Worm (Caenorhabditis elegans) whole organism, young adult: ENCODE data around the gene M110.3.

Experiments used
- B0019.2 ChIP-seq: fragments of 200-800 bp; sonication (Bioruptor generic); conservative IDR thresholded peaks from 2 replicates; pipeline ENCODE4 v1.3.6; 2022; ENCODE audit warnings: missing genetic modification reagents, missing genetic modification characterization, missing compliant biosample characterization
- D2030.7 ChIP-seq: fragments of 200-800 bp; sonication (Bioruptor generic); IDR thresholded peaks from 2 replicates; pipeline ENCODE4 v1.3.6; 2022; ENCODE audit warnings: missing genetic modification reagents, missing genetic modification characterization, missing compliant biosample characterization
- F22D6.2 ChIP-seq: sonication (generic microtip); optimal IDR thresholded peaks from 2 replicates; lab custom pipeline; 2016; ENCODE audit warnings: mild to moderate bottlenecking, missing genetic modification characterization, missing compliant biosample characterization
- F33H1.4 ChIP-seq: fragments of 200-800 bp; sonication (Bioruptor generic); IDR thresholded peaks from 2 replicates; pipeline ENCODE4 v1.3.6; 2022; ENCODE audit warnings: missing genetic modification reagents, missing genetic modification characterization, missing compliant biosample characterization
- F49E8.2 ChIP-seq: sonication (generic microtip); optimal IDR thresholded peaks from 3 replicates; lab custom pipeline; 2017; ENCODE audit warnings: missing genetic modification characterization, mild to moderate bottlenecking, missing compliant biosample characterization, antibody characterized with exemption, moderate library complexity; ENCODE audit not compliant: insufficient read depth
- Y79H2A.3 ChIP-seq: fragments of 200-800 bp; sonication (Bioruptor generic); conservative IDR thresholded peaks from 2 replicates; pipeline ENCODE4 v1.3.6; 2022; ENCODE audit warnings: missing genetic modification reagents, missing genetic modification characterization, missing compliant biosample characterization
- ZK185.1 ChIP-seq: sonication (generic microtip); optimal IDR thresholded peaks from 2 replicates; lab custom pipeline; 2016; ENCODE audit warnings: mild to moderate bottlenecking, missing genetic modification characterization, missing compliant biosample characterization; ENCODE audit not compliant: poor library complexity, severe bottlenecking
- attf-3 ChIP-seq: fragments of 200-800 bp; sonication (Bioruptor generic); conservative IDR thresholded peaks from 2 replicates; pipeline ENCODE4 v1.3.6; 2022; ENCODE audit warnings: missing genetic modification reagents, missing genetic modification characterization, missing compliant biosample characterization
- attf-6 ChIP-seq: fragments of 200-800 bp; sonication (Bioruptor generic); IDR thresholded peaks from 2 replicates; pipeline ENCODE4 v1.3.6; 2022; ENCODE audit warnings: missing genetic modification reagents, missing genetic modification characterization, missing compliant biosample characterization
- bed-2 ChIP-seq: fragments of 200-800 bp; sonication (Bioruptor generic); IDR thresholded peaks from 2 replicates; pipeline ENCODE4 v1.3.6; 2022; ENCODE audit warnings: missing genetic modification reagents, missing genetic modification characterization, missing compliant biosample characterization
- cebp-1 ChIP-seq, 2 experiments: fragments of 200-800 bp in 1 of 2; sonication (Bioruptor generic) in 1 of 2; sonication (generic microtip) in 1 of 2; IDR thresholded peaks in 1 of 2; optimal IDR thresholded peaks in 1 of 2; 2 replicates each; pipeline versions ENCODE4 v1.3.6 to Lab custom; 2017 to 2022; ENCODE audit warnings: missing compliant biosample characterization in 2 of 2, missing genetic modification characterization in 2 of 2, mild to moderate bottlenecking in 1 of 2, missing genetic modification reagents in 1 of 2, moderate library complexity in 1 of 2
- cebp-2 ChIP-seq: fragments of 200-800 bp; sonication (Bioruptor generic); IDR thresholded peaks from 2 replicates; pipeline ENCODE4 v1.3.6; 2022; ENCODE audit warnings: missing genetic modification characterization, missing compliant biosample characterization
- ceh-91 ChIP-seq: fragments of 200-800 bp; sonication (Bioruptor generic); IDR thresholded peaks from 2 replicates; pipeline ENCODE4 v1.3.6; 2022; ENCODE audit warnings: missing genetic modification reagents, missing genetic modification characterization, missing compliant biosample characterization
- die-1 ChIP-seq: sonication (generic microtip); optimal IDR thresholded peaks from 2 replicates; lab custom pipeline; 2016; ENCODE audit warnings: missing genotype, mild to moderate bottlenecking, missing genetic modification characterization, missing compliant biosample characterization
- egl-18 ChIP-seq: fragments of 200-800 bp; sonication (Bioruptor generic); IDR thresholded peaks from 2 replicates; pipeline ENCODE4 v1.3.6; 2022; ENCODE audit warnings: missing genetic modification reagents, missing genetic modification characterization, missing compliant biosample characterization
- hlh-26 ChIP-seq: fragments of 200-800 bp; sonication (Bioruptor generic); conservative IDR thresholded peaks from 2 replicates; pipeline ENCODE4 v1.3.6; 2022; ENCODE audit warnings: missing genetic modification reagents, missing genetic modification characterization, missing compliant biosample characterization
- hmg-1.2 ChIP-seq: fragments of 200-800 bp; sonication (Bioruptor generic); IDR thresholded peaks from 2 replicates; pipeline ENCODE4 v1.3.6; 2022; ENCODE audit warnings: missing genetic modification reagents, missing genetic modification characterization, missing compliant biosample characterization
- hrde-1 ChIP-seq: sonication (generic microtip); optimal IDR thresholded peaks from 2 replicates; lab custom pipeline; 2016; ENCODE audit warnings: missing genetic modification characterization, mild to moderate bottlenecking, missing compliant biosample characterization, moderate library complexity, missing genotype, missing genetic modification reagents, borderline replicate concordance
- lag-1 ChIP-seq: fragments of 200-800 bp; sonication (Bioruptor generic); IDR thresholded peaks from 2 replicates; pipeline ENCODE4 v1.3.6; 2022; ENCODE audit warnings: missing genetic modification reagents, missing genetic modification characterization, missing compliant biosample characterization
- lin-35 ChIP-seq, 3 experiments: fragments of 150-350 bp in 2 of 3; sonication (generic microtip) in 1 of 3; optimal IDR thresholded peaks; 2 replicates each; lab custom pipeline; 2014 to 2018; ENCODE audit warnings: missing biosample characterization in 3 of 3, missing genetic modification characterization in 3 of 3, missing genetic modification reagents in 3 of 3
- lin-54 ChIP-seq: fragments of 200-800 bp; sonication (Bioruptor generic); optimal IDR thresholded peaks from 2 replicates; lab custom pipeline; 2018; ENCODE audit warnings: mild to moderate bottlenecking, missing genetic modification characterization, missing compliant biosample characterization
- madf-3 ChIP-seq: fragments of 200-800 bp; sonication (Bioruptor generic); IDR thresholded peaks from 2 replicates; pipeline ENCODE4 v1.3.6; 2022; ENCODE audit warnings: missing genetic modification reagents, missing genetic modification characterization, missing compliant biosample characterization
- mel-28 ChIP-seq: sonication (generic microtip); optimal IDR thresholded peaks from 2 replicates; lab custom pipeline; 2016; ENCODE audit warnings: borderline replicate concordance, mild to moderate bottlenecking, missing genetic modification characterization, missing compliant biosample characterization
- nhr-80 ChIP-seq: sonication (generic microtip); optimal IDR thresholded peaks from 2 replicates; lab custom pipeline; 2016; ENCODE audit warnings: missing genetic modification characterization, missing compliant biosample characterization
- pbrm-1 ChIP-seq: fragments of 200-800 bp; sonication (Bioruptor generic); IDR thresholded peaks from 2 replicates; pipeline ENCODE4 v1.3.6; 2022; ENCODE audit warnings: missing genetic modification reagents, missing genetic modification characterization, missing compliant biosample characterization
- rec-8 ChIP-seq, 2 experiments: sonication (generic microtip); optimal IDR thresholded peaks; 2 replicates each; lab custom pipeline; 2016; ENCODE audit warnings: mild to moderate bottlenecking in 2 of 2, missing genetic modification characterization in 2 of 2, missing genetic modification reagents in 2 of 2, missing genotype in 2 of 2, missing biosample characterization in 1 of 2, missing compliant biosample characterization in 1 of 2, moderate library complexity in 1 of 2
- rpc-1 ChIP-seq, 2 experiments: fragments of 150-350 bp in 1 of 2; sonication (generic microtip) in 1 of 2; optimal IDR thresholded peaks; 2 replicates each; lab custom pipeline; 2014 to 2018; ENCODE audit warnings: missing biosample characterization in 1 of 2, missing genetic modification characterization in 1 of 2, missing genetic modification reagents in 1 of 2, missing genotype in 1 of 2
- snpc-3.4 ChIP-seq: sonication (generic microtip); optimal IDR thresholded peaks from 2 replicates; lab custom pipeline; 2017; ENCODE audit warnings: missing genetic modification characterization, mild to moderate bottlenecking, missing compliant biosample characterization, antibody characterized with exemption, moderate library complexity, missing genotype, missing genetic modification reagents
- snpc-4 ChIP-seq, 5 experiments: fragments of 150-350 bp in 1 of 5; sonication (generic microtip) in 4 of 5; optimal IDR thresholded peaks; 2 replicates each; lab custom pipeline; 2014 to 2018; ENCODE audit warnings: missing genetic modification characterization in 5 of 5, missing biosample characterization in 3 of 5, antibody characterized with exemption in 2 of 5, mild to moderate bottlenecking in 2 of 5, missing compliant biosample characterization in 2 of 5, missing genotype in 2 of 5, moderate library complexity in 2 of 5, missing genetic modification reagents in 1 of 5
- zfh-2 ChIP-seq: fragments of 200-800 bp; sonication (Bioruptor generic); conservative IDR thresholded peaks from 2 replicates; pipeline ENCODE4 v1.3.6; 2022; ENCODE audit warnings: missing genetic modification reagents, missing genetic modification characterization, missing compliant biosample characterization
- zim-3 ChIP-seq: sonication (generic microtip); optimal IDR thresholded peaks from 2 replicates; lab custom pipeline; 2017; ENCODE audit warnings: mild to moderate bottlenecking, missing genetic modification characterization, moderate library complexity, missing compliant biosample characterization
- ztf-25 ChIP-seq: fragments of 200-800 bp; sonication (Bioruptor generic); IDR thresholded peaks from 2 replicates; pipeline ENCODE4 v1.3.6; 2022; ENCODE audit warnings: missing genetic modification reagents, missing genetic modification characterization, missing compliant biosample characterization
- ztf-3 ChIP-seq: fragments of 200-800 bp; sonication (Bioruptor generic); optimal IDR thresholded peaks from 2 replicates; lab custom pipeline; 2018; ENCODE audit warnings: mild to moderate bottlenecking, missing genetic modification characterization, missing compliant biosample characterization

The M110.3 gene

DNA sequence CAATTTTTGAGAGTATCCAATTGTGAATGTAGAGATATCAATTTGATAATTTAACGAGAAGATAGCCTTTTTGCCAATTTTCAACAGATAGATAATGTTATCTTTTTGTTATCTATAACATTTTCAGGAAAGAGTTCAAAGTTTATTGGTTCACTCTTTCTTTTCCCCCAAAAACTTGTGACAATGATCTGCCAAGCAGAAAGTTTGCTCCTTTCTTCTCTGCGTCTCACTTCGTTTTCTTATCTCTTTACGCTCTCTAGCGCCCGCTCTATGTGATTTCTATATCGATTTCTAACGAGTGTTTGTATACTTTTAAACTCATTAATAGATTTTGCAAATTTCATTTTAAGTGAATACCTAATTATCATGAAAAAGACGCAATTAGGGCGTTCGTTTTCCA lies 10.1 kb upstream of the M110.3 start (continued):
- no peak for TF ChIP-seq ZK185.1 (tag; lab: Kevin White, UChicago)
- no peak for TF ChIP-seq snpc-4 (GFP tag; optimal IDR thresholded peaks at IDR 0.05; lab: Kevin White, UChicago)
- TF ChIP-seq snpc-4 (tag; optimal IDR thresholded peaks at IDR 0.05; lab: Kevin White, UChicago) = no peak
- TF ChIP-seq lin-54 = peak; percentile 13
- TF ChIP-seq mel-28 (tag; lab: Kevin White, UChicago) = no peak
- no peak for TF ChIP-seq lag-1
- TF ChIP-seq ztf-25 = no peak
- TF ChIP-seq F49E8.2 = no peak
- no peak for TF ChIP-seq attf-3 (GFP tag; lab: Robert Waterston, UW)
- no peak for TF ChIP-seq rec-8 (tag; optimal IDR thresholded peaks at IDR 0.05; lab: Kevin White, UChicago)
- no peak for TF ChIP-seq pbrm-1 (GFP tag; lab: Robert Waterston, UW)
- peak; percentile 44 for TF ChIP-seq nhr-80
- TF ChIP-seq hlh-26 (GFP tag; lab: Robert Waterston, UW) = no peak
- no peak for TF ChIP-seq B0019.2 (GFP tag; lab: Robert Waterston, UW)
- no peak for TF ChIP-seq ceh-91 (GFP tag; lab: Robert Waterston, UW)
- TF ChIP-seq rpc-1 (optimal IDR thresholded peaks at IDR 0.05; lab: Kevin White, UChicago) = no peak
- TF ChIP-seq rpc-1 (tag; optimal IDR thresholded peaks at IDR 0.05; lab: Kevin White, UChicago) = no peak

DNA sequence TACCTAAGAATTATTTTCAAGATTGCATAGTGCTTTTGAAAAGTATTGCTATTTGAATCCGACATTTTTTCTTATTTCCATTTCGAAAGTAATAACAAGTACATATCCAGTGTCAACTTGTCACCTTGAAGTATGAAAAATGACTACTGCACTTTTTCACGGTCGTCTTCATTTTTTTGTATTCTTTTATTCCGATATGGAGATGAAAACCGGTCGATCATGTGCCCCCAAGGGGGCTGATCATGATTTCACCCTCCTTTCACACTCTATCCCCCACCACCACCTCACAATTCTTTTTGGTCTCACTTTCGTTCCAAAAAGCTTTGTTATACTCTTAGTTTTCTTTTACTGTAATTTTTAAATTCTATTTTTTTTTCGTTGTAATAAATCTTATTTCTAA lies 9.5 kb upstream of the M110.3 start:
- TF ChIP-seq zfh-2 (GFP tag; lab: Robert Waterston, UW) (no peak), egl-18 (no peak), F33H1.4 (GFP tag; lab: Robert Waterston, UW) (no peak), snpc-3.4 (tag; lab: Kevin White, UChicago) (no peak), D2030.7 (GFP tag; lab: Robert Waterston, UW) (no peak), attf-3 (GFP tag; lab: Robert Waterston, UW) (no peak), hrde-1 (tag; lab: Kevin White, UChicago) (no peak), die-1 (no peak), attf-6 (GFP tag; lab: Robert Waterston, UW) (no peak), madf-3 (GFP tag; lab: Robert Waterston, UW) (no peak), ceh-91 (GFP tag; lab: Robert Waterston, UW) (no peak), Y79H2A.3 (GFP tag; lab: Robert Waterston, UW) (no peak), bed-2 (no peak), zim-3 (no peak), lin-35 (GFP tag; optimal IDR thresholded peaks at IDR 0.05; lab: Kevin White, UChicago) (no peak), F22D6.2 (tag; lab: Kevin White, UChicago) (no peak), pbrm-1 (GFP tag; lab: Robert Waterston, UW) (no peak)

DNA sequence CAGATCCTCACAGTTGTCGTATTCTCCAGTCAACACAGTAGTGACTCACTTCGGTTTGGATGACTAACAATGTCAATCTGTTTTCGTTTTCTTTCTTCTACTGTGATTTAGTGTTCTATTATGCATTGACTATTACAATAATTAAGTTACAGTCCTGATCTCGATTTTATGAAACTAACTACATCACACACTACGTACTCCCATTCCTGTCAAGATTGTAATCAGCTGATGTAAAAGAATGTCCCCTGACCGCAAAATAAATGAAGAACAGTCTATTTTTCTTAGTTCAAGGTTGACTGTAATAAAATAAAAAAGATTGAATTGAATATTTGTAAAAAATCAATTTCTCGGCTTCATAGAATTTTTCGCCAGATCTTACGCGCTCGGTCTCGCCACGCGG lies 8.9 kb upstream of the M110.3 start:
- TF ChIP-seq cebp-1 (GFP tag; IDR thresholded peaks at IDR 0.05; lab: Robert Waterston, UW) = no peak
- TF ChIP-seq cebp-1 (tag; optimal IDR thresholded peaks at IDR 0.05; lab: Kevin White, UChicago) = peak; percentile 54
- no peak for TF ChIP-seq F49E8.2
- no peak for TF ChIP-seq cebp-2 (GFP tag; lab: Robert Waterston, UW)

DNA sequence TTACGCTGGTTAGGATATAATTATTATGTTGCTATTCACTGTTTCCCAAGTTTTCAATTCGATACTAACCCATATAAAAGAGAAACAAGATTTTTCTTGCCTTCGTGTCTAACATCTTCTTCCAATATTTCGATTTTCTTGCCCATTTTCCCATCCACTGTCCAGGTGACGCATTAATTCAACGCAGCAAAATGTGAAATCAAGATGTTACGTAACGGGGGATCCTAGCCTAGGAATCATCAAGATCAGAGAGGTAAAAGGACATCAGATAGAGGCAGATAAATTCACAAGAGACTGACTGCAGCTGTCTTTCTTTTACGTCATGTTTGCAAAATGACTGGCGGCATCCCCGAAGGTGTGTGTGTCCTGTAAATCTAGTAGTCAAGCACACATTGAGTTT lies 8.2 kb upstream of the M110.3 start:
- TF ChIP-seq ztf-3 = no peak
- TF ChIP-seq hmg-1.2 = 0 out of 2 replicates have a peak, but pooled peaks have one; percentile 8
- TF ChIP-seq snpc-4 (GFP tag; optimal IDR thresholded peaks at IDR 0.05; lab: Kevin White, UChicago) = no peak
- no peak for TF ChIP-seq snpc-4 (tag; optimal IDR thresholded peaks at IDR 0.05; lab: Kevin White, UChicago)
